Worm (Caenorhabditis elegans) whole organism, young adult: Measurements from ENCODE around the gene cbp-1.

Source experiments
- F22D6.2 ChIP-seq: sonication (generic microtip); optimal IDR thresholded peaks from 2 replicates; lab custom pipeline; 2016; ENCODE audit warnings: mild to moderate bottlenecking, missing genetic modification characterization, missing compliant biosample characterization
- Y95B8A.8 ChIP-seq: fragments of 200-800 bp; sonication (Bioruptor generic); IDR thresholded peaks from 2 replicates; pipeline ENCODE4 v1.3.6; 2022; ENCODE audit warnings: missing genetic modification reagents, missing genetic modification characterization, missing compliant biosample characterization
- ama-1 ChIP-seq, 3 experiments: fragments of 150-350 bp in 1 of 3; sonication (generic microtip) in 2 of 3; optimal IDR thresholded peaks; 2 replicates each; lab custom pipeline; 2014 to 2018; ENCODE audit warnings: missing biosample characterization in 2 of 3, missing genetic modification characterization in 2 of 3, missing genetic modification reagents in 2 of 3
- atf-7 ChIP-seq: sonication (generic microtip); optimal IDR thresholded peaks from 2 replicates; lab custom pipeline; 2017; ENCODE audit warnings: mild to moderate bottlenecking, missing genetic modification characterization, missing compliant biosample characterization
- egl-44 ChIP-seq: fragments of 200-800 bp; sonication (Bioruptor generic); IDR thresholded peaks from 2 replicates; pipeline ENCODE4 v1.3.6; 2022; ENCODE audit warnings: missing genetic modification reagents, missing genetic modification characterization, missing compliant biosample characterization
- lin-26 ChIP-seq: fragments of 200-800 bp; sonication (Bioruptor generic); IDR thresholded peaks from 2 replicates; pipeline ENCODE4 v1.3.6; 2022; ENCODE audit warnings: missing genetic modification reagents, missing genetic modification characterization, missing compliant biosample characterization
- nfya-1 ChIP-seq: sonication (generic microtip); optimal IDR thresholded peaks from 2 replicates; lab custom pipeline; 2017; ENCODE audit warnings: antibody characterized with exemption, missing compliant biosample characterization, missing genetic modification characterization, borderline replicate concordance; ENCODE audit not compliant: insufficient read depth
- rcor-1 ChIP-seq: fragments of 200-800 bp; sonication (Bioruptor generic); IDR thresholded peaks from 2 replicates; pipeline ENCODE4 v1.3.6; 2022; ENCODE audit warnings: missing genetic modification reagents, missing genetic modification characterization, missing compliant biosample characterization
- tbp1 ChIP-seq: fragments of 200-800 bp; sonication (Bioruptor generic); optimal IDR thresholded peaks from 2 replicates; lab custom pipeline; 2018; ENCODE audit warnings: mild to moderate bottlenecking, missing genetic modification characterization, missing compliant biosample characterization
- tlf-1 ChIP-seq: fragments of 200-800 bp; sonication (Bioruptor generic); optimal IDR thresholded peaks from 2 replicates; lab custom pipeline; 2018; ENCODE audit warnings: mild to moderate bottlenecking, missing genetic modification characterization, missing compliant biosample characterization

DNA sequence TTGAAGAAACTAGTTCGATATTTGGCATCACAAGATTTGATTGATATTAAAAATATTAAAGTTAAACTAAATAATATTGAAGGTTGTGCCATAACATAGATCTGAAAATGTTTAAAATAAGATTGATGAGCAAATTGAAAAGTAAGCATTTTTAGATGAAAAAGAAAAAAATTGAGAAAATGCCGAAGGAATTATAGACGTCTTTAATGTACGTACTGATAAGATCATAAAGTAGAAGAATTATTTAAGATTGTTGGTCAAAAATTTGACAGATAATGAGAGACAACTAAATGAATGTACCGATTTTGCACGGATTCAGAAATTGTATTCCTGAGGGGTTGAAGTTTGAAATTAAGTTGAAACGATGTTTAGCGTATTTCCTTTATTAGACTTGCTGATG, 46.1 kb upstream of the cbp-1 start, which contains the start of gene ncx-7:
- TF ChIP-seq ama-1 (optimal IDR thresholded peaks at IDR 0.05; lab: Kevin White, UChicago) = no peak
- TF ChIP-seq ama-1 (GFP tag; optimal IDR thresholded peaks at IDR 0.05; lab: Kevin White, UChicago) = no peak
- no peak for TF ChIP-seq lin-26 (GFP tag; lab: Robert Waterston, UW)
- TF ChIP-seq Y95B8A.8 (GFP tag; lab: Robert Waterston, UW) = no peak
- no peak for TF ChIP-seq F22D6.2 (tag; lab: Kevin White, UChicago)
- TF ChIP-seq atf-7 (tag; lab: Kevin White, UChicago) = no peak
- TF ChIP-seq tlf-1 (GFP tag; lab: Kevin White, UChicago) = no peak
- TF ChIP-seq tbp1 (GFP tag; lab: Kevin White, UChicago) = no peak
- no peak for TF ChIP-seq nfya-1
- TF ChIP-seq rcor-1 (GFP tag; lab: Robert Waterston, UW) = no peak
- no peak for TF ChIP-seq egl-44 (GFP tag; lab: Robert Waterston, UW)
